Worm (Caenorhabditis elegans) whole organism, midembryonic: ENCODE results near the gene catp-5.

ENCODE experiments used
- cog-1 ChIP-seq: sonication (generic microtip); optimal IDR thresholded peaks from 2 replicates; lab custom pipeline; 2016; ENCODE audit warnings: missing genetic modification characterization, missing compliant biosample characterization
- flt-1 ChIP-seq: fragments of 200-800 bp; sonication (Bioruptor generic); IDR thresholded peaks from 2 replicates; pipeline ENCODE4 v1.3.6; 2022; ENCODE audit warnings: missing genetic modification characterization, missing compliant biosample characterization
- med-1 ChIP-seq: sonication (generic microtip); optimal IDR thresholded peaks from 2 replicates; lab custom pipeline; 2017; ENCODE audit warnings: missing genetic modification characterization, mild to moderate bottlenecking, missing compliant biosample characterization, antibody characterized with exemption, missing genetic modification reagents; ENCODE audit not compliant: insufficient read depth
- ref-1 ChIP-seq: fragments of 200-800 bp; sonication (Bioruptor generic); conservative IDR thresholded peaks from 2 replicates; pipeline ENCODE4 v1.3.6; 2022; ENCODE audit warnings: missing genetic modification reagents, missing genetic modification characterization, missing compliant biosample characterization
- tab-1 ChIP-seq: fragments of 200-800 bp; sonication (Bioruptor generic); IDR thresholded peaks from 2 replicates; pipeline ENCODE4 v1.3.6; 2022; ENCODE audit warnings: missing genetic modification characterization, missing compliant biosample characterization
- ztf-29 ChIP-seq: fragments of 200-800 bp; sonication (Bioruptor generic); IDR thresholded peaks from 2 replicates; pipeline ENCODE4 v1.3.6; 2022; ENCODE audit warnings: missing genetic modification reagents, missing genetic modification characterization, missing compliant biosample characterization

DNA sequence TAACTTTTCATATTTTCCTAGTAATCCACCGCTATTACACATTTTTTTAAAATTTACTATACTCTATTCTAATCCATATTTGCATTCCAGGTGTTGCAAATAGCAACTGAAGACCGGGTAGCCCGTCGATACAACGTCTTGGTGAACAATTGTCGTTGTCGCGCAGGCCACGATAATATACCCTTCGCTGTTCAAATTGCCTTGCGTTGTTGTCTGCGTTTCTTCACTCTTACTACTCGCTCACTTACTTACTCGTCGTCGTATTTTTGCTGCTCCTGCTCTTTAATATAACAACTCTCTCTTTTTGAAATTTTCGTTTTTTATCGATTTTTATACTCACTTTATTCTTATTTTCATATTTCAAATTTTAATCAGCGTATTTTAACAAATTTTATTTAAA is 5.2 kb upstream of the catp-5 start, which contains the start of gene K07E3.2:
- no peak for TF ChIP-seq ref-1 (GFP tag; lab: Robert Waterston, UW)
- no peak for TF ChIP-seq med-1
- no peak for TF ChIP-seq ztf-29 (GFP tag; lab: Robert Waterston, UW)
- no peak for TF ChIP-seq cog-1 (tag; lab: Kevin White, UChicago)
- no peak for TF ChIP-seq flt-1 (GFP tag; lab: Robert Waterston, UW)
- TF ChIP-seq tab-1 (GFP tag; lab: Robert Waterston, UW), result no peak
